Fruit fly (Drosophila melanogaster): ENCODE measurements around the gene spz5.

Gene spz5

DNA sequence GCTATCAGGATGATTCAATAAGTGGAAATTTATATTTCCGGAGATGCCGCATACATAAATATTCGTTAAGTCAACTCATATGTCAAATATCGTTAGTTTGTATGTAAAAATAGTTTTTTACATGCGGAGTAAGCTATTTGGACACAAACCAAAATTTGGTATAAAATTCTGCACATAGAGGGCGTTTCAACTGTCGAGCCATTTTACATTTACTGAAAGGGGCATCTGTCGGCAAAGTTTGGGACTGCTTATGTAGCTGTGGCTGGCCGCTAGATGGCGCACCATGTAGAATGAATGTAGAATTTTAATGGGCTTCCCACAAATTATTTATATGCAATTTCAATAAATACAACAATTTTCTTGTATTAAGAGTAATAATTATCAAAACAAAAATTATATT, 40.2 kb downstream of the spz5 start:
- no peak for TF ChIP-seq CG17801 (GFP tag; optimal IDR thresholded peaks at IDR 0.05; ENCODE audit: partially characterized antibody)

- TF ChIP-seq CG17801 (GFP tag; optimal IDR thresholded peaks at IDR 0.05; ENCODE audit: partially characterized antibody) = no peak
Observed at dm6 chr3L:2850966-2851365, 41.0 kb downstream of the spz5 start.

DNA sequence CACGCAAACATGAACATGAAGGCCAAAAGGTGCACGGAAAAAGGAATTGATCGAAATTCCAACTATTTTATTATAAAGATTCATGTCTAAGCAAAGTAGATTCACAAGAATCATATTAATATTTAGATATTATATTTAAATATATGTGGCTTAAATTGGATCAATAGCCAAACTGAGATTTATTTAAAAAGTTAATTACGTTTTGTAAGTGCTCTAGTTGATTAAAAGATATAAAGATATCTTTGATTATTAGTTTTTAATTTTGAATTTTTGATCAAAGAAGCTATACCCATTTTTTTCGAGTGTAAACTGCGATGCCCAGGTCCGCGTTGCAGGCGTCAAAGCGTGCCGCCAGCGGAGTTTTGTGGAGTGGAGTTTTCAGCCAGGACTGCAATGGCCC, 43.0 kb downstream of the spz5 start:
- no peak for TF ChIP-seq CG17801 (GFP tag; optimal IDR thresholded peaks at IDR 0.05; ENCODE audit: partially characterized antibody)

DNA sequence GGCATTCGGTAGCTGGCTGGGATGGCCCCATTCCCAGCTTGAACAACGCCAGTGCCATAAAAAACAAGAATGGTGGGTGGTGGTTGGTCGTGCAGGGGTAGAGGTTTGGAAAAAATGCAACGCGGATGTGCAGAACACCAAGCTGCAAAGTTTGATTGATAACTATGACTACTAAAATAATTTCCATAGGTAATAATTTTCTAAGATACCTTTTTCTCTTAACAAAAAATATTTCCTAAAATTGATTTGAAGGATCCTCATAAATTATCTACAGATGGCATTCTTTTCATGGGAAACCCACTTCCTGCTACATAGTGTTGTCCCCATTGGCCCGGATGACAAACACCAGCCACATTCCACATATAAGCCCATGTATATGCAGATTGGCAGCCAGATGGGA, 43.7 kb downstream of the spz5 start:
- TF ChIP-seq CG17801 (GFP tag; optimal IDR thresholded peaks at IDR 0.05; ENCODE audit: partially characterized antibody) = no peak

DNA sequence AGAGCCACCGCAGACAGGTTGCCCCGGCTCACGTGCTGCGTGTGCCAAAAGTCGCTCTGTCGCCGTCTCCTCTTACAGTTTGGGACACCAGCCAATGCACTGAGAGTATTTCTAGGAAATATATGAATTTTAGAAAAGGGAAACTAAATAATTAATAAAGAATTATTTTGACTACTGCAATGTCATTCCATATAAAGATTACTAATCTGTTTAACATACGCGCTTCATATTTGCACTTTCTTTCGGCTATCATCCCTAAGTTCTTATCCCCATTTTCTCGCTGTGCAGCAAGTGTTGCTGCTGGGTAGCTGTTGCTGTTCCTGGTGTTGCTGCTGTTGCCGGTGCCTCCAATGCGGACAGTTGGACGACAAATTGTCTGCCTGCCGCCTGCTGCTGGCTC, 44.7 kb downstream of the spz5 start:
- TF ChIP-seq CG17801 (GFP tag; optimal IDR thresholded peaks at IDR 0.05; ENCODE audit: partially characterized antibody) = no peak

DNA sequence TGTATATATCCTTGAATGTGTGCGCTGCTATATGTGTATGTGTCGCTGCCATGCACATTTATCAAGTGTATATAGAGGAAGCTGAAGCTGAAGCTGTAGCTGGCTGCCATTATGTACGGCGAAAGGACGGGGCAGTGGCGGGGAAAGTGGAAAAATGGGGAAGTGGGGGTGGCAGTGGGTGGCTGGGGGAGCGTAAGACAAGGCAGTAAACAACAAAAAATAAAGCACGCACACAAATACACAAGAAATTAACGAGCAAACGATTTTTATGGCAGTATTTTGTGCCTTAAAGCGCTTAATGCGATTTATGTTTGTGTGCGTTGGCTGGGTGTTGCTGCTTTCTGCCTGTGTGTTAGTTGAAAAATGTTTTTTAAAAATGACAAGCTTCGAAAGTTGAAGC, 46.3 kb downstream of the spz5 start:
- no peak for TF ChIP-seq CG17801 (GFP tag; optimal IDR thresholded peaks at IDR 0.05; ENCODE audit: partially characterized antibody)

DNA sequence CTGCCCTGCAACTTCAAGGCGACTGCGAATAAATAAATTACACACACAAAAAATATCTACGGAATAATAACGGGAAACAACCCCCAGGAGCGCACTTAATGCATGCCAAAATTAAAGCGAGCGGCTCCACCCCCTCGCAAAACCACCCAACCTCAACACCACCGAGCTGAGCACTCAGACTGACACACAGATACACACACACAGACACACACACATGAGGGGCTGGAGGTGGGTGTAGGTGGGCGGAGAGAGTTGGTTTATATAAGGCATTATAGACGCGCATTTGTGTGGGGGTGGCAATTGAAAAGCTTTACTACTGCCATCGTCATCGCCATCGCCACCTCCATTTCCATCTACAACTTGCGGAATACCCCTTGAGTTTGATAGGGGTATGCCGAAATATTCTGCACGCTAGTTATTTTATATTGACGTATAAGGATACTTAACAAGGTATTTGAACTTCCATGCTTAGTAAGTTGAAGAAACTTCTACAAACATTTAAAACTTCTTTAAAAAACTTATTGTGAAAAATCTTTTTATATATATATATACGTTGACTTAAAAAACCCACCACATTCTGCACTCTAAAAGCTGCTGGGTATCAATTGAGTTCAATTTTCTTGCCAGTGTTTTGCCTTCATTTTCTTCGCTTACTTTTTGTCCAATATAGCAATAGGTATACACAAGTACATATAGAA, 46.9 kb downstream of the spz5 start:
- no peak for TF ChIP-seq CG17801 (GFP tag; optimal IDR thresholded peaks at IDR 0.05; ENCODE audit: partially characterized antibody)

DNA sequence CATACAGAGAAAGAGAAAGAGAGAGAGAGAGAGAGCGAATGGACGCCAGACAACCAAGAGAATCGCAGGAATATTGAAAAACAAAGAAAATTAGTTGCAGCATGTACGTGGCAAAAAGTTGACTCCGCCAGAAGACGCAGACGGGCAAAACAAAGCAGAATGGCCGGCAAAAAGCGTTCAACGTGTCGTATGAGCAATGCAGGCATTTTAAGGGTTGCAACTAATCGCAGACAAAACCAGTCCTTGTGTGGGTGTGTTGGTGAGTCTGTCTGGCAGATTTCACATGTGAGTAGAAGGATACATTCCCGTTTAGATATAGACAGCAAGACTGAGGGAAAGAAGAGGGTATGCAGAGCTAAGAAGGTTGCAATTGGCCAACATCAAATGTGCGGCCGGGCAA, 47.5 kb downstream of the spz5 start:
- no peak for TF ChIP-seq CG17801 (GFP tag; optimal IDR thresholded peaks at IDR 0.05; ENCODE audit: partially characterized antibody)

DNA sequence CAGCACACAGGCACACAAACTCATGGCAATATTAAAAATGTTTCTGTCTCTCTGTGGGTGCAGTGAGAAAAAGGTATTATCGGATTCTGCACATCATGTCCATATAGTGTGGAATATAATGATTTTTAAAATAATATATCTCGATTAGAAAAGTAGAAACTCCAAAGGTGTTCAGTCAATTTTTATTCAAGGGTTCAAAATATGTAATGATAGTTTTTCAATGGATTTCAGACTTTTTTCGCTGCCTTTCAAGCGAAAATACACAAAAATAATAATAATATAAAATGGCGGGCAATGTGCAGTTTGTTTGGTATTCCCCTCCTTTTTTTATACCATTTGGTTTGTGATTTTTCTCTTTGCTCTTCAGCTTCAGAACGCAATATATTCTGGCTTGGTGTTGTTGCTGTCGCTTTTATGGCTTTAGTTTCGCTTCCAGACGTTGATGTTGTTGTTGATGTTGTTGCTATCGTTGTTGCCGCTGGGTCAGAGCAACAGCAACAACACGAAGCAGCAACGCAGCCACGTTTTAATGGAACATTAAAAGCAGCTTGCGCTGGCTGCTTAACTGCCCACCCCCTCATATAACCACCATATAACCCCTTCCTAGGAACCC, 53.7 kb downstream of the spz5 start:
- TF ChIP-seq CG17801 (GFP tag; optimal IDR thresholded peaks at IDR 0.05; ENCODE audit: partially characterized antibody) = no peak

DNA sequence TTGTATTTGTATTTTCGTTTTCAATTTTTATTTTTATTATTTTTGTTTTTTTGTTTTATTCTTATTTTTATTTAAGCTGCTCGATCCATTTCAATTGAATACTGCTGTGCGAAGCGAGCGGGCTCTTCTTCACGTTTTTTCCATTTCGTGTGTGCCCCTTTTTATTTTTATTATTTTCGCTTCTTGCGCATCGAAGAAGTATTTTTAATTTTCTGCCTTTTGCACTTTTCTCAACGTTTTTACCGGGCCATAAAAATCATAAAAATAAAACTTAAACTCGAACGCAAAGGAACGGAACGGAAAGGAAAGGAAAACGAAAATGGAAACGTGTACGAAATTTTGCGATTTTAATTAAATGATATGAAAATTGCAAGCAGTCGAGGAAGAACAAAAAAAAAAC, 54.5 kb downstream of the spz5 start:
- TF ChIP-seq CG17801 (GFP tag; optimal IDR thresholded peaks at IDR 0.05; ENCODE audit: partially characterized antibody) = no peak

- no peak for TF ChIP-seq CG17801 (GFP tag; optimal IDR thresholded peaks at IDR 0.05; ENCODE audit: partially characterized antibody)
Observed at dm6 chr3L:2835744-2836143, 56.2 kb downstream of the spz5 start.

dm6 chr3L:2834980-2835379, 57.0 kb downstream of the spz5 start:
- TF ChIP-seq CG17801 (GFP tag; optimal IDR thresholded peaks at IDR 0.05; ENCODE audit: partially characterized antibody) = no peak

dm6 chr3L:2833652-2834051, 58.3 kb downstream of the spz5 start:
- no peak for TF ChIP-seq CG17801 (GFP tag; optimal IDR thresholded peaks at IDR 0.05; ENCODE audit: partially characterized antibody)

Data from ovary, adult (tissue).